Fruit fly (Drosophila melanogaster) whole organism, prepupa: Measurements from ENCODE around the gene ND-PDSW.

Source experiments
- CG10669 ChIP-seq: fragments of 200-800 bp; sonication (Bioruptor generic); optimal IDR thresholded peaks from 3 replicates; lab custom pipeline; 2018; ENCODE audit warnings: missing biosample characterization, mild to moderate bottlenecking, missing genetic modification characterization, moderate library complexity
- CG11294 ChIP-seq: fragments of 200-800 bp; sonication (Bioruptor generic); IDR thresholded peaks from 2 replicates; pipeline ENCODE4 v1.3.6; 2022; ENCODE audit warnings: missing biosample characterization, missing genetic modification characterization
- CG11762 ChIP-seq: fragments of 200-800 bp; sonication (Bioruptor generic); optimal IDR thresholded peaks from 3 replicates; lab custom pipeline; 2016; ENCODE audit warnings: missing biosample characterization, missing genetic modification characterization; ENCODE audit not compliant: insufficient read depth
- CG11902 ChIP-seq: fragments of 200-800 bp; sonication (Bioruptor generic); optimal IDR thresholded peaks from 3 replicates; lab custom pipeline; 2016; ENCODE audit warnings: missing biosample characterization, missing genetic modification characterization
- CG1621 ChIP-seq: fragments of 200-800 bp; sonication (Bioruptor generic); optimal IDR thresholded peaks from 3 replicates; lab custom pipeline; 2018; ENCODE audit warnings: missing biosample characterization, mild to moderate bottlenecking, missing genetic modification characterization
- CG3032 ChIP-seq: fragments of 200-800 bp; optimal IDR thresholded peaks from 2 replicates; lab custom pipeline; 2019; ENCODE audit warnings: missing biosample characterization, mild to moderate bottlenecking, missing genetic modification characterization, moderate library complexity
- CG31627 ChIP-seq: fragments of 200-800 bp; sonication (Bioruptor generic); optimal IDR thresholded peaks from 3 replicates; lab custom pipeline; 2016; ENCODE audit warnings: missing biosample characterization, missing genetic modification characterization
- CG34406 ChIP-seq: fragments of 200-800 bp; sonication (Bioruptor generic); optimal IDR thresholded peaks from 3 replicates; lab custom pipeline; 2016; ENCODE audit warnings: missing biosample characterization, missing genetic modification characterization
- CG3919 ChIP-seq: fragments of 200-800 bp; sonication (Bioruptor generic); optimal IDR thresholded peaks from 3 replicates; lab custom pipeline; 2016; ENCODE audit warnings: missing biosample characterization, missing genetic modification characterization
- CG4318 ChIP-seq: fragments of 200-800 bp; sonication (Bioruptor generic); optimal IDR thresholded peaks from 3 replicates; lab custom pipeline; 2017; ENCODE audit warnings: missing biosample characterization, mild to moderate bottlenecking, missing genetic modification characterization
- CG6163 ChIP-seq: fragments of 200-800 bp; sonication (Bioruptor generic); IDR thresholded peaks from 3 replicates; pipeline ENCODE4 v1.3.6; 2022; ENCODE audit warnings: missing biosample characterization, missing genetic modification characterization
- CG7368 ChIP-seq: fragments of 200-800 bp; sonication (Bioruptor generic); optimal IDR thresholded peaks from 3 replicates; lab custom pipeline; 2016; ENCODE audit warnings: missing biosample characterization, missing genetic modification characterization
- CG8319 ChIP-seq: fragments of 200-800 bp; sonication (Bioruptor generic); optimal IDR thresholded peaks from 3 replicates; lab custom pipeline; 2016; ENCODE audit warnings: missing biosample characterization, missing genetic modification characterization
- CG8632 ChIP-seq: fragments of 200-800 bp; sonication (Bioruptor generic); optimal IDR thresholded peaks from 3 replicates; lab custom pipeline; 2016; ENCODE audit warnings: missing biosample characterization, missing genetic modification characterization
- CG9139 ChIP-seq: fragments of 200-800 bp; sonication (Bioruptor generic); optimal IDR thresholded peaks from 3 replicates; lab custom pipeline; 2017; ENCODE audit warnings: missing biosample characterization, mild to moderate bottlenecking, missing genetic modification characterization
- Eip75B ChIP-seq: fragments of 200-800 bp; sonication (Bioruptor generic); optimal IDR thresholded peaks from 3 replicates; lab custom pipeline; 2016; ENCODE audit warnings: missing biosample characterization, missing genetic modification characterization
- Ets21C ChIP-seq: fragments of 200-800 bp; sonication (Bioruptor generic); optimal IDR thresholded peaks from 3 replicates; lab custom pipeline; 2016; ENCODE audit warnings: missing biosample characterization, missing genetic modification characterization
- Ets96B ChIP-seq: fragments of 200-800 bp; optimal IDR thresholded peaks from 2 replicates; lab custom pipeline; 2019; ENCODE audit warnings: missing biosample characterization, mild to moderate bottlenecking, missing genetic modification characterization, moderate library complexity
- Gug ChIP-seq: fragments of 200-800 bp; sonication (Bioruptor generic); IDR thresholded peaks from 2 replicates; pipeline ENCODE4 v1.3.6; 2022; ENCODE audit warnings: missing biosample characterization, missing genetic modification characterization
- Hr38 ChIP-seq: sonication (Bioruptor generic); optimal IDR thresholded peaks from 2 replicates; lab custom pipeline; 2016; ENCODE audit warnings: missing biosample characterization, missing genetic modification characterization
- Hr39 ChIP-seq: fragments of 200-800 bp; sonication (Bioruptor generic); optimal IDR thresholded peaks from 2 replicates; lab custom pipeline; 2016; ENCODE audit warnings: missing biosample characterization, missing genetic modification characterization
- Hr4 ChIP-seq: fragments of 200-800 bp; sonication (Bioruptor generic); optimal IDR thresholded peaks from 3 replicates; lab custom pipeline; 2016; ENCODE audit warnings: missing biosample characterization, missing genetic modification characterization
- OdsH ChIP-seq: fragments of 200-800 bp; sonication (Bioruptor generic); optimal IDR thresholded peaks from 3 replicates; lab custom pipeline; 2016; ENCODE audit warnings: missing biosample characterization, missing genetic modification characterization
- Sox14 ChIP-seq: fragments of 200-800 bp; sonication (Bioruptor generic); optimal IDR thresholded peaks from 3 replicates; lab custom pipeline; 2016; ENCODE audit warnings: missing biosample characterization, missing genetic modification characterization
- Sox15 ChIP-seq: fragments of 200-800 bp; sonication (Bioruptor generic); optimal IDR thresholded peaks from 3 replicates; lab custom pipeline; 2016; ENCODE audit warnings: missing biosample characterization, missing genetic modification characterization
- acj6 ChIP-seq: fragments of 200-800 bp; sonication (Bioruptor generic); optimal IDR thresholded peaks from 3 replicates; lab custom pipeline; 2016; ENCODE audit warnings: missing biosample characterization, missing genetic modification characterization
- cyc ChIP-seq: fragments of 200-800 bp; sonication (Bioruptor generic); optimal IDR thresholded peaks from 3 replicates; lab custom pipeline; 2016; ENCODE audit warnings: missing biosample characterization, missing genetic modification characterization
- dsx ChIP-seq: fragments of 200-800 bp; optimal IDR thresholded peaks from 3 replicates; lab custom pipeline; 2019; ENCODE audit warnings: missing biosample characterization, mild to moderate bottlenecking, missing genetic modification characterization, moderate library complexity; ENCODE audit not compliant: poor library complexity, severe bottlenecking
- esn ChIP-seq: fragments of 200-800 bp; sonication (Bioruptor generic); optimal IDR thresholded peaks from 2 replicates; lab custom pipeline; 2016; ENCODE audit warnings: missing biosample characterization, mild to moderate bottlenecking, missing genetic modification characterization, moderate library complexity
- fd85E ChIP-seq: fragments of 200-800 bp; sonication (Bioruptor generic); optimal IDR thresholded peaks from 3 replicates; lab custom pipeline; 2016; ENCODE audit warnings: missing biosample characterization, missing genetic modification characterization
- lz ChIP-seq: fragments of 200-800 bp; sonication (Bioruptor generic); optimal IDR thresholded peaks from 3 replicates; lab custom pipeline; 2016; ENCODE audit warnings: missing biosample characterization, missing genetic modification characterization
- net ChIP-seq: fragments of 200-800 bp; sonication (Bioruptor generic); optimal IDR thresholded peaks from 3 replicates; lab custom pipeline; 2016; ENCODE audit warnings: missing biosample characterization, missing genetic modification characterization
- pdm3 ChIP-seq: fragments of 200-800 bp; sonication (Bioruptor generic); optimal IDR thresholded peaks from 3 replicates; lab custom pipeline; 2016; ENCODE audit warnings: missing biosample characterization, missing genetic modification characterization
- spab ChIP-seq: fragments of 200-800 bp; sonication (Bioruptor generic); optimal IDR thresholded peaks from 2 replicates; lab custom pipeline; 2017; ENCODE audit warnings: missing biosample characterization, mild to moderate bottlenecking, missing genetic modification characterization, missing genetic modification reagents
- ss ChIP-seq, 2 experiments: fragments of 200-800 bp; sonication (Bioruptor generic); optimal IDR thresholded peaks; 2 replicates in 1 of 2; 3 replicates in 1 of 2; lab custom pipeline; 2017 to 2018; ENCODE audit warnings: mild to moderate bottlenecking in 2 of 2, missing biosample characterization in 2 of 2, missing genetic modification characterization in 2 of 2, moderate library complexity in 1 of 2
- topi ChIP-seq: fragments of 200-800 bp; sonication (Bioruptor generic); optimal IDR thresholded peaks from 3 replicates; lab custom pipeline; 2016; ENCODE audit warnings: missing biosample characterization, missing genetic modification characterization
- vri ChIP-seq: fragments of 200-800 bp; sonication (Bioruptor generic); optimal IDR thresholded peaks from 3 replicates; lab custom pipeline; 2016; ENCODE audit warnings: missing biosample characterization, mild to moderate bottlenecking, missing genetic modification characterization

The ND-PDSW gene

DNA sequence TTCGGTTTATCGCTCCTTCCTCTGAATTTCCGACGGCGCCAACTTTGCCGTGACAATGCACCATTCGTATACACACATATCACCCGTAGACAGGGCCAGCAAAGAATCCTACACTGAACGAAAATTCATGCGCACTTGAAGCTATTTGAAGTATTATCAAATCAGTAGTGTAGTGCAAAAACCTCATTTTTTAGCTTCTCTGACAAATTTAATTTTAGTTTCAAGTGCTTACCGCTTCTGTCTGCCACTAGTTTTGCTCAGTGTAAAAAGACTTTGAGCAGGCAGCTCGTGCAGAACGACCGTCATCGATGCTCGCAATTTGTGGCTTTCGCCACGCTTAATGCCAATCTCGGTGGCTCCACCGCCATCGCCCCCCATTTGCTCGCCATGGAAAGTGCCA is 21.2 kb upstream of the ND-PDSW start (continued):
- TF ChIP-seq CG4318 (GFP tag; lab: Kevin White, UChicago) (no peak), fd85E (no peak), CG10669 (GFP tag; lab: Kevin White, UChicago) (no peak), Hr4 (no peak), CG11902 (GFP tag; lab: Kevin White, UChicago) (peak; percentile 52), Eip75B (GFP tag; lab: Kevin White, UChicago) (no peak), vri (GFP tag; lab: Kevin White, UChicago) (peak; percentile 28), CG7368 (GFP tag; lab: Kevin White, UChicago) (peak; percentile 68), net (GFP tag; lab: Kevin White, UChicago) (no peak), Sox14 (GFP tag; lab: Kevin White, UChicago) (peak; percentile 77), CG1621 (peak; percentile 74)

DNA sequence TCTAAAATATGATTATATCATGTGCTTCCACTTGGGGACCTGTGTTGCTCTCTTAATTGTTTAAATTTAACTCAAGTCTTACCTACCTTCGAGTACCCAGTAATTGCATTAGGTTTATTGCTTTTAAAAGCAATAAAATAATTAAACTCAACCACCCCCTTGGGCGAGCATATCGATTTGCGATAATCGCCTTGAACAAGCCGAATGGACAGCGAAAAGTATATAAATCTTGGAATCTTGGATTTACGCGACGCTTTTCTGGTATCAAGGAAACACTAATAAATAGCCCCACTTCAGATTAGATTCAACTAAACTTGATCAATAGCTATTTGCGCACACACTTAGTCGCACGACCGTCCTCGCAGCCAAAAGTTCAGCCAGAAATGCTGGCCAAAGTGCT is 20.3 kb upstream of the ND-PDSW start, which contains the start of gene CG2772:
Gene CG2772 (plus strand): TSS at position 338 of the 400 bp plus-strand sequence.
- no peak for TF ChIP-seq acj6 (GFP tag; lab: Kevin White, UChicago)
- TF ChIP-seq Ets21C (GFP tag; lab: Kevin White, UChicago), result no peak
- no peak for TF ChIP-seq Sox15 (GFP tag; lab: Kevin White, UChicago)
- no peak for TF ChIP-seq CG11294 (GFP tag; lab: Robert Waterston, UW)
- no peak for TF ChIP-seq esn (GFP tag; lab: Kevin White, UChicago)
- TF ChIP-seq CG6163 (GFP tag; lab: Robert Waterston, UW), result no peak
- TF ChIP-seq CG9139 (GFP tag; lab: Kevin White, UChicago), result no peak
- no peak for TF ChIP-seq Eip75B (GFP tag; lab: Kevin White, UChicago)
- TF ChIP-seq CG3919 (GFP tag; lab: Kevin White, UChicago), result no peak
- TF ChIP-seq spab (GFP tag; lab: Kevin White, UChicago), result no peak
- TF ChIP-seq CG8319 (GFP tag; lab: Kevin White, UChicago), result no peak
- TF ChIP-seq CG3032, result no peak
- TF ChIP-seq CG11902 (GFP tag; lab: Kevin White, UChicago), result no peak
- no peak for TF ChIP-seq fd85E
- TF ChIP-seq cyc (GFP tag; lab: Kevin White, UChicago), result no peak
- no peak for TF ChIP-seq topi (GFP tag; lab: Kevin White, UChicago)
- TF ChIP-seq dsx (GFP tag; lab: Kevin White, UChicago), result no peak
- no peak for TF ChIP-seq ss (GFP tag; optimal IDR thresholded peaks at IDR 0.05; lab: Kevin White, UChicago)
- no peak for TF ChIP-seq CG31627 (GFP tag; lab: Kevin White, UChicago)
- no peak for TF ChIP-seq pdm3 (GFP tag; lab: Kevin White, UChicago)

DNA sequence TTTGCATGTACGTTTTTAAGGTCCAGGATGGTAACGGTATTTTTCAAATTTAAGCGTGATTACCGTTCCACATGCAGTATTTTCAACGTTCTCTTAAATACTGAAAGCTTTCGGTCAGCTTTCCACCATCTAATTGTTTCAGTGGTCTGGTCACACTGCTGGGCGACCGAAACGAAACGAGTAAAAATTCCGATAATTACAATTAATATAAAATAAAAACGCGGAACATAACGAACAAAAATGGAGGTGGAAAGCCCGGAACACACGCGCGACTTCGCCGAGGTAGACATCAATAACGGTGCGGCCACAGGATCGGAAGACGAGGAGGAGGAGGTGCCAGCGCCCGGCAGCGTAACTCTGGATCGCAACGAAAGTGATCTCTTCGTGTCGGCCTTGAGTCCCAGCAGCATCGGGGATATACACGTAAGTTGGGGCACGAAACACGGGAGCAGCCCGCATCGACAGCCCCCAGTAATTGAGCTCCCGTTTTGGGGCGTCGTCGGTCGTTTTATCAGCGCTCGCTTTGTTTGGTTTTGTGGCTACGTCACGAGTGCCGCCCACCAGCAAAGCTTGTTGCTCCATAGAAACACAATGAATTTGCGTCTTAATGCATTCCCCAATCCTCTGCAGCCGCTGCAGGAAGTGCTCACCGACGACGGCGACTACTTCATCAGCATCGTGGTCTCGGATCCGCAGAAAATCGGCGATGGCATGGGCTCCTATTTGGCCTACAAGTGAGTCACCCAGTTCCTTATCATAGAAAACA is 16.2 kb upstream of the ND-PDSW start, which contains the start of gene Snx1:
Gene Snx1 (plus strand): TSS at position 129 of the 766 bp plus-strand sequence.
- TF ChIP-seq cyc (GFP tag; lab: Kevin White, UChicago) (no peak), CG34406 (GFP tag; lab: Kevin White, UChicago) (no peak), CG9139 (GFP tag; lab: Kevin White, UChicago) (no peak), Hr39 (GFP tag; lab: Kevin White, UChicago) (no peak), CG31627 (GFP tag; lab: Kevin White, UChicago) (no peak), lz (GFP tag; lab: Kevin White, UChicago) (no peak), CG8632 (GFP tag; lab: Kevin White, UChicago) (no peak), fd85E (no peak), Hr38 (no peak), OdsH (GFP tag; lab: Kevin White, UChicago) (no peak), CG7368 (GFP tag; lab: Kevin White, UChicago) (no peak), CG10669 (GFP tag; lab: Kevin White, UChicago) (no peak), vri (GFP tag; lab: Kevin White, UChicago) (no peak), CG11762 (GFP tag; lab: Kevin White, UChicago) (no peak), CG8319 (GFP tag; lab: Kevin White, UChicago) (no peak), Gug (no peak), pdm3 (GFP tag; lab: Kevin White, UChicago) (no peak), Ets96B (tag; lab: Kevin White, UChicago) (no peak)
